Worm (Caenorhabditis elegans): ENCODE results near the gene cal-8.

cal-8 gene

ce11 chrII:5458683-5459410 lies 23.0 kb downstream of the cal-8 start:
- TF ChIP-seq nhr-77 (tag; optimal IDR thresholded peaks at IDR 0.05) (no peak), ceh-82 (tag; optimal IDR thresholded peaks at IDR 0.05) (no peak), egl-5 (tag; optimal IDR thresholded peaks at IDR 0.05) (no peak), elt-3 (tag; optimal IDR thresholded peaks at IDR 0.05) (peak in 1 of 3 experiments; percentile 16), pha-4 (tag; optimal IDR thresholded peaks at IDR 0.05) (no peak)

DNA sequence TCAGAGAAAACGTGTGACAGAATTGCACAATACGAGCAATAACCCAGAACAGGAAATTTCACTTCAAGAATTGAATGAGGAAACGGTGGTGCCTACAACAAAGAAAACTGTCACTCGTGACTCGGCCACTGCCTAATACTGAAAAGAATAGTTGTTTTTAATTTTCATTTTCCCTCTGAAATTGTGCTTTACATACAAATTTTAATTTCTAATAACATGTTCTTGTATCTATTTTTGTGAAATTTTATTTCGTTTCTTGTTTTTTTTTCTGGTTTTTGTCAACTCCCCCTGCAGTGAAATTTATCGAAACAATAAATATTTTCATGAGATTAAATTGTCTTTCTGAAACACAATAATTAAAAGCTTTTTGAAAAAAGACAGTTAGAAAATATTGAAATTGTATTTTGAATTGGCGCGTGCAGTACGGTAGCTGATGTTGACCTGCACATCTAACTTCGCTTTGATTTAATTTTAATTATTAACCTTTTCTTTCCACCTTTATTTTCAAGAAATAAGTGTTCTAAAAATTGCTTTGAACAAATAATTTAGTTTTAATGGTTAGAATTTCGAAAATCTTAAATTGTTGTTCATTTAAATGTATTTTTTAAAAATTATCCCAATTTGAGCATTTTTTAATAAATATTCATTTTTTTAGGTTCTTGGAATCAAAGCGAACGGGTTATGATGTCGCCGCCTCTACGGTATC lies 26.0 kb downstream of the cal-8 start, which contains the start of gene daz-1:
daz-1 (plus strand) TSS at position 656 of the 706 bp plus-strand sequence.
- TF ChIP-seq nhr-25 (tag; optimal IDR thresholded peaks at IDR 0.05) = no peak
- no peak for TF ChIP-seq hmg-11 (tag; optimal IDR thresholded peaks at IDR 0.05)

- TF ChIP-seq unc-39 (tag; optimal IDR thresholded peaks at IDR 0.05) = no peak
- no peak for TF ChIP-seq egl-5 (tag; optimal IDR thresholded peaks at IDR 0.05)
- TF ChIP-seq lin-39 (tag; optimal IDR thresholded peaks at IDR 0.05) = no peak
- no peak for TF ChIP-seq ztf-11 (tag; optimal IDR thresholded peaks at IDR 0.05)
- TF ChIP-seq jun-1 (tag; optimal IDR thresholded peaks at IDR 0.05) = no peak
- TF ChIP-seq elt-2 (tag; optimal IDR thresholded peaks at IDR 0.05) = no peak
- no peak for TF ChIP-seq ceh-16 (tag; optimal IDR thresholded peaks at IDR 0.05)
- peak; percentile 1 for TF ChIP-seq nhr-23 (tag; optimal IDR thresholded peaks at IDR 0.05)
Observed at ce11 chrII:5453547-5453946, 28.3 kb downstream of the cal-8 start, which contains the start of gene dhs-5. Gene dhs-5, plus strand, starts transcription at chrII:5453847.

DNA sequence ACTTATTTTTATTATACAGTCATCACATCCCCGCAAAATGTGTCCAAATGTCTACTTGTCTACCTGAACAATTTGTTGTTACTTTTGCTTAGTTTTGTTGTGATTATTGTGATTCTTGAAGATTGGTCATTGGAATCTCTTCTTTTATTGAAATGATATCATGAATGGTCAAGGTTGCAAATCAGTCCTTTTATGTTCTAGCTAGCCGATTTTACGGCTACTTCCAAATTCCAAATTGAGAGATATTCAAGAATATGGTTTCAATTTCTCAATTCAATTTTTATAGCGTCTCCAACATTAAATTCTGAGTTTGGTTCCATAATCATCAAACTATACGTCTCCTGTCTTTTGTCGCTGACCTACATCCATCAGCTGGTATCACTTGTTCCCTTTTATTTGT lies 30.6 kb downstream of the cal-8 start:
- TF ChIP-seq nhr-67 (tag; optimal IDR thresholded peaks at IDR 0.05) (no peak), pqm-1 (tag; optimal IDR thresholded peaks at IDR 0.05) (no peak), eor-1 (tag; optimal IDR thresholded peaks at IDR 0.05) (no peak), egl-27 (tag; optimal IDR thresholded peaks at IDR 0.05) (no peak), aly-2 (tag; optimal IDR thresholded peaks at IDR 0.05) (no peak), unc-62 (GFP tag; optimal IDR thresholded peaks at IDR 0.05) (no peak), nhr-76 (tag; optimal IDR thresholded peaks at IDR 0.05) (no peak)

DNA sequence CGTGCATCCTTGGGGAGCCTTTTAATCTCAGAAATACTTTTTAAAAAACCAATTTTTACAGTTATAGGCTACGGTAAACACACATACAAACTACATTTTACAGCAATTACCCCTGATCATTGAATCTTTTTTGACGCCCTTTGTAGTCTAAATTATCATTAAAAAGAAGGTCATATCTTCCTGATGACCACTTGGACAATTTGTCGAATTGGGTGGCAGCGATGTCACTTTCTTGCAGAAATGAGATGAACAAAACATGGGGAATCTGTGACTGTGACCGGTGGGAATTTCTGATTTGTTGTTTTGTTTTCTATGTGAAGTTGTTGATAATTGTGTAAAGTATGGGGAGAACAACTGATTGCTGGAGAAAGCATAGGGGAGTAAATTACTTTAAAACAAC lies 32.2 kb downstream of the cal-8 start:
- TF ChIP-seq lin-15B (tag; optimal IDR thresholded peaks at IDR 0.05) (no peak), elt-1 (tag; optimal IDR thresholded peaks at IDR 0.05) (no peak), fkh-10 (GFP tag; optimal IDR thresholded peaks at IDR 0.05) (no peak), nhr-25 (tag; optimal IDR thresholded peaks at IDR 0.05) (peak; percentile 18), fos-1 (tag; optimal IDR thresholded peaks at IDR 0.05) (no peak)

- TF ChIP-seq egl-5 (tag; optimal IDR thresholded peaks at IDR 0.05) = peak; percentile 84
- no peak for TF ChIP-seq egl-27 (tag; optimal IDR thresholded peaks at IDR 0.05)
Observed at ce11 chrII:5449219-5449618, 32.6 kb downstream of the cal-8 start.

DNA sequence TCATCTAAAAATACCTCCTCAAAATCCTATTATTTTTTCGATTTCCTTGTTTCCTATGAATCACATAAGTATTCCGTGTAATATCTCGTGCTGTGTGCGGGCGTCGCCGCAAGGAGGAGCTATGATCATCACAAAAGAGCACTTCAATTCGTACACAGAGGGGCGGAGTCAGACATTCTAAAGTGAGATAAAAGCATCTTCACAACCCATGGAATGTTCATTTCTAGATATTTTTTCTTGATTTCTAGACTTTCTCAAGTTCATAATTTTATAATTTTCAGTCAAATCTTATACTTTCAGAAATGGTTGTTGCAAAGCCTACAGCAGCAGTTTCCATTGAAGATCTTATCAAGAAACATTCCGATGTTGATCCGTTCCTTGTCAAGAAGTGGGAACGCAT lies 34.5 kb downstream of the cal-8 start, which contains the start of gene cex-1:
cex-1 (plus strand) TSS at position 301 of the 400 bp plus-strand sequence.
- TF ChIP-seq fkh-10 (GFP tag; optimal IDR thresholded peaks at IDR 0.05) = no peak
- TF ChIP-seq nhr-11 (tag; optimal IDR thresholded peaks at IDR 0.05) = no peak
- no peak for TF ChIP-seq lin-39 (tag; optimal IDR thresholded peaks at IDR 0.05)
- no peak for TF ChIP-seq ceh-16 (tag; optimal IDR thresholded peaks at IDR 0.05)
- TF ChIP-seq nhr-77 (tag; optimal IDR thresholded peaks at IDR 0.05) = no peak
- no peak for TF ChIP-seq egl-5 (tag; optimal IDR thresholded peaks at IDR 0.05)
- TF ChIP-seq snpc-4 (tag; optimal IDR thresholded peaks at IDR 0.05) = no peak
- no peak for TF ChIP-seq nhr-12 (tag; optimal IDR thresholded peaks at IDR 0.05)
- TF ChIP-seq elt-3 (tag; optimal IDR thresholded peaks at IDR 0.05) = no peak

Measured in whole organism, L3 larva.